Worm (Caenorhabditis elegans): Measurements from ENCODE around the gene ubxn-2.

DNA sequence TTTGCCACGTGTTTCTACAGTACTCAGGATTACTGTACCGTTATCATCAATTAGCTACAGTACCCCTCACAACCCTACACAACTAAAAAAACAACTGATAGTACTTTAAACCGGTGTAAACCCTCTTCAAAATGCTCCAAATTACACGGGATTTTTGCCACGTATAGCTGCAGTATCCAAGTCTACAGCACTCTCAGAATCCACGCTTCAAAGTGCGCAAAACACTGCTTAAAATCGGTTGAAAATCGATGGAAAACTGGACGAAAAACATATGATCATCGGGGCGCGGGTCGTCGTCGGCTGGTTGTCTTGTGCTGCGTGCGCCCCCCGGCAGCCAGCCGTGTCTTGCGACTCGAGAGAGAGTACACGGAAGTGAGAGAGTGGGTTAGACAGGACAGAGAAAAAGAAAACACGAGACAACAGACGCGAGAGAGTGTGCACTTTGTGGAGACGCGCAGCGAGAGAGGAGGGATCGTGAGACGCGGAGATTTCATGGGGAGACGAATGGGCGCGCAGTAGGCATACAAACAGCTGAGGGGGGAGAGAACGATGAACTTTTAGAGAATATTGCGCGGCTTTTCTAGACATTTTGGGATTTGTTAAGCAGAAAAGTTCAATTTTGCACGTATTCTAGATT, 17.2 kb downstream of the ubxn-2 start:
- no peak for TF ChIP-seq ces-1 (GFP tag; optimal IDR thresholded peaks at IDR 0.05)
- no peak for TF ChIP-seq snpc-4 (tag; optimal IDR thresholded peaks at IDR 0.05)
- TF ChIP-seq unc-120 (tag; optimal IDR thresholded peaks at IDR 0.05; ENCODE audit: poor library complexity, severe bottlenecking) = peak; percentile 39
- peak; percentile 37 for TF ChIP-seq lsy-2 (tag; optimal IDR thresholded peaks at IDR 0.05)
- no peak for TF ChIP-seq blmp-1 (tag; optimal IDR thresholded peaks at IDR 0.05)
- TF ChIP-seq unc-39 (tag; optimal IDR thresholded peaks at IDR 0.05) = no peak
- TF ChIP-seq nhr-12 (tag; optimal IDR thresholded peaks at IDR 0.05) = no peak
- TF ChIP-seq elt-1 (tag; optimal IDR thresholded peaks at IDR 0.05; ENCODE audit: borderline replicate concordance, insufficient read depth) = no peak
- no peak for TF ChIP-seq ceh-43 (GFP tag; optimal IDR thresholded peaks at IDR 0.05)
- peak; percentile 57 for TF ChIP-seq nhr-237 (tag; optimal IDR thresholded peaks at IDR 0.05)
- TF ChIP-seq zip-8 (tag; optimal IDR thresholded peaks at IDR 0.05) = no peak
- TF ChIP-seq sptf-1 (tag; optimal IDR thresholded peaks at IDR 0.05) = no peak

Measured in whole organism, mixed stage, embryonic.